Fruit fly (Drosophila melanogaster) whole organism, wandering third instar larva: ENCODE results near the gene Claspin.
A peak's percentile ranks its signal among the peaks of the same experiment; 100 is the strongest.

Source experiments
- CG9705 ChIP-seq: fragments of 200-800 bp; sonication (Bioruptor generic); optimal IDR thresholded peaks from 2 replicates; lab custom pipeline; 2018; ENCODE audit warnings: missing biosample characterization, mild to moderate bottlenecking, missing genetic modification characterization
- Dif ChIP-seq: fragments of 200-275, 200-300 bp; sonication (Bioruptor generic); optimal IDR thresholded peaks from 2 replicates; lab custom pipeline; 2018; ENCODE audit warnings: missing biosample characterization, missing genetic modification characterization; ENCODE audit not compliant: partially characterized antibody
- GATAd ChIP-seq: sonication (Bioruptor generic); optimal IDR thresholded peaks from 2 replicates; lab custom pipeline; 2016; ENCODE audit warnings: missing biosample characterization, missing genetic modification characterization
- HLH106 ChIP-seq: fragments of 200-800 bp; optimal IDR thresholded peaks from 3 replicates; lab custom pipeline; 2019; ENCODE audit warnings: missing biosample characterization, mild to moderate bottlenecking, missing genetic modification characterization, moderate library complexity
- Hr78 ChIP-seq: fragments of >200 bp; optimal IDR thresholded peaks from 2 replicates; lab custom pipeline; 2017; ENCODE audit warnings: missing biosample characterization, missing genetic modification characterization
- Hr83 ChIP-seq: fragments of 200-300 bp; sonication (Bioruptor generic); optimal IDR thresholded peaks from 2 replicates; lab custom pipeline; 2016; ENCODE audit warnings: missing biosample characterization, mild to moderate bottlenecking, missing genetic modification characterization, moderate library complexity; ENCODE audit not compliant: poor library complexity, severe bottlenecking
- Mio ChIP-seq: sonication (Bioruptor generic); optimal IDR thresholded peaks from 2 replicates; lab custom pipeline; 2016; ENCODE audit warnings: missing biosample characterization, missing genetic modification characterization
- Sp1 ChIP-seq: fragments of 200-800 bp; sonication (Bioruptor generic); optimal IDR thresholded peaks from 3 replicates; lab custom pipeline; 2019; ENCODE audit warnings: missing biosample characterization, mild to moderate bottlenecking, missing genetic modification characterization, moderate library complexity
- br ChIP-seq: fragments of 200-800 bp; sonication (Bioruptor generic); optimal IDR thresholded peaks from 2 replicates; lab custom pipeline; 2016; ENCODE audit warnings: missing biosample characterization, missing genetic modification characterization
- ey ChIP-seq: fragments of 200-800 bp; sonication (Bioruptor generic); optimal IDR thresholded peaks from 2 replicates; lab custom pipeline; 2016; ENCODE audit warnings: missing biosample characterization, missing genetic modification characterization
- pan ChIP-seq: fragments of >200 bp; optimal IDR thresholded peaks from 2 replicates; lab custom pipeline; 2017
- sage ChIP-seq: fragments of 200-800 bp; sonication (Bioruptor generic); optimal IDR thresholded peaks from 2 replicates; lab custom pipeline; 2016; ENCODE audit warnings: missing biosample characterization, mild to moderate bottlenecking, missing genetic modification characterization

dm6 chr3L:4363887-4364794 is 50.9 kb downstream of the Claspin start, which contains the start of the genes Cip4 and mRpS6:
- TF ChIP-seq GATAd (no peak), pan (lab: Kevin White, UChicago) (no peak), Hr78 (GFP tag; lab: Kevin White, UChicago) (no peak), Sp1 (GFP tag; lab: Kevin White, UChicago) (peak; percentile 79), HLH106 (tag; lab: Kevin White, UChicago) (peak; percentile 51), sage (GFP tag; lab: Kevin White, UChicago) (no peak), Hr83 (GFP tag; lab: Kevin White, UChicago) (peak; percentile 86), Dif (GFP tag; lab: Kevin White, UChicago) (peak; percentile 38), ey (GFP tag; lab: Kevin White, UChicago) (peak; percentile 53), CG9705 (GFP tag; lab: Kevin White, UChicago) (no peak), Mio (GFP tag; lab: Kevin White, UChicago) (no peak), br (GFP tag; lab: Kevin White, UChicago) (peak; percentile 48)
